Fruit fly (Drosophila melanogaster): ENCODE results near the gene vret.
A peak's percentile ranks its signal among the peaks of the same experiment; 100 is the strongest.

Gene vret

dm6 chr3R:22789106-22789505, 43.7 kb upstream of the vret start (continued):
- TF ChIP-seq TFAM (GFP tag; optimal IDR thresholded peaks at IDR 0.05) (no peak), CG9817 (tag; optimal IDR thresholded peaks at IDR 0.05) (no peak), sr (GFP tag; IDR thresholded peaks at IDR 0.05) (no peak), twi (tag; optimal IDR thresholded peaks at IDR 0.05) (peak; percentile 31), Neu2 (GFP tag; optimal IDR thresholded peaks at IDR 0.05; ENCODE audit: borderline replicate concordance) (no peak), D19A (tag; optimal IDR thresholded peaks at IDR 0.05) (no peak), CG5180 (GFP tag; optimal IDR thresholded peaks at IDR 0.05) (no peak), gcm2 (GFP tag; optimal IDR thresholded peaks at IDR 0.05) (no peak), sd (tag; optimal IDR thresholded peaks at IDR 0.05) (no peak), hth (optimal IDR thresholded peaks at IDR 0.05) (no peak), CTCF (GFP tag; optimal IDR thresholded peaks at IDR 0.05) (no peak), croc (GFP tag; conservative IDR thresholded peaks at IDR 0.05) (no peak), Ets97D (GFP tag; optimal IDR thresholded peaks at IDR 0.05) (no peak), CG6683 (GFP tag; optimal IDR thresholded peaks at IDR 0.05) (no peak), CG15479 (GFP tag; optimal IDR thresholded peaks at IDR 0.05) (peak; percentile 71), CG1792 (GFP tag; optimal IDR thresholded peaks at IDR 0.05) (no peak), mirr (GFP tag; optimal IDR thresholded peaks at IDR 0.05) (no peak), dmrt11E (tag; optimal IDR thresholded peaks at IDR 0.05) (no peak), pfk (GFP tag; optimal IDR thresholded peaks at IDR 0.05) (no peak)

DNA sequence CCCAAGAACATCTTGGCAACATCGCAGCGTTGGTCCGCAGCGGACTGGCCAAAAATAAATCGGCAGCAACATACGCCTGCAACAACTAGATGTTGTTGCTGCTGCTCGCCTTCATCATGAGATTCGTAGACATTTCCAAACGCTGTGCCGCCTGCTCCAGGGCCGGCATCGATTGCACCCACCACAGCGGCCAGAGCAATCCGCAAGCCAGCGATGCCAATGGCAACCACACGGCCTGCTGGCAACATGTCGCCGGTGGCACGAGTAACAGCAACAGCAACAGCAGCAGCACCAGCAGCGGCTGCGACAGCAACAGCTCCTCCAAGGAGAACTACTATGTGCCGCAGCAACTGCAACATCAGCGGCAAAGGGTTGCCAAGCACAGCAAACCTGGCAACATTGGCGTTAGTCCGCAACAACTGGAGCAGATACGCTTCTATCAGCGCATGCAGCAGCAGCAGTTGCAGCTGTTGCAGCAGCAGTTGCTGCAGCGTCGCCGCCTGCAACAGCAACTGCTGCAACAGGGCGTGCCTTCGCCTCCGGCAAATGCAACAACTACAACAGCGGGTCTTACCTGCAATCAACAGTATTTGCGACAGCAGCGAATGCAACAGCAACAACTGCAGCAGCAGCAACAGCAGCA, 39.4 kb upstream of the vret start:
- 0 out of 2 replicates have a peak, but pooled peaks have one; percentile 5 for TF ChIP-seq CG6272 (GFP tag; IDR thresholded peaks at IDR 0.05)
- no peak for TF ChIP-seq kah (GFP tag; optimal IDR thresholded peaks at IDR 0.05)
- 0 out of 3 replicates have a peak, but pooled peaks have one; percentile 15 for TF ChIP-seq z (GFP tag; IDR thresholded peaks at IDR 0.05)
- 0 out of 3 replicates have a peak, but pooled peaks have one; percentile 14 for TF ChIP-seq mld (GFP tag; IDR thresholded peaks at IDR 0.05; ENCODE audit: partially characterized antibody)
- TF ChIP-seq Ravus (GFP tag; IDR thresholded peaks at IDR 0.05) = no peak
- 0 out of 3 replicates have a peak, but pooled peaks have one; percentile 16 for TF ChIP-seq Dbx (GFP tag; IDR thresholded peaks at IDR 0.05)
- no peak for TF ChIP-seq CG8478 (optimal IDR thresholded peaks at IDR 0.05)
- peak; percentile 93 for TF ChIP-seq CG11504 (tag; optimal IDR thresholded peaks at IDR 0.05)
- no peak for TF ChIP-seq CG8089 (GFP tag; optimal IDR thresholded peaks at IDR 0.05)
- TF ChIP-seq hb (GFP tag; IDR thresholded peaks at IDR 0.05; ENCODE audit: partially characterized antibody) = peak; percentile 56; the same call in 1 of the 3 replicates
- TF ChIP-seq CG31388 (GFP tag; optimal IDR thresholded peaks at IDR 0.05) = no peak
- TF ChIP-seq CG2199 (GFP tag; IDR thresholded peaks at IDR 0.05) = 0 out of 3 replicates have a peak, but pooled peaks have one; percentile 17

- TF ChIP-seq gro (GFP tag; optimal IDR thresholded peaks at IDR 0.05) (no peak), CG11504 (tag; optimal IDR thresholded peaks at IDR 0.05) (peak; percentile 59), trh (GFP tag; optimal IDR thresholded peaks at IDR 0.05) (no peak), onecut (GFP tag; IDR thresholded peaks at IDR 0.05) (peak; percentile 53), hb (GFP tag; IDR thresholded peaks at IDR 0.05; ENCODE audit: partially characterized antibody) (no peak), HLH3B (GFP tag; IDR thresholded peaks at IDR 0.05) (no peak; the same call in 1 of the 2 replicates), Rfx (GFP tag; IDR thresholded peaks at IDR 0.05) (peak; percentile 29; the same call in 1 of the 2 replicates), vfl (GFP tag; optimal IDR thresholded peaks at IDR 0.05) (no peak), vnd (GFP tag; IDR thresholded peaks at IDR 0.05; ENCODE audit: partially characterized antibody) (no peak), Aef1 (GFP tag; IDR thresholded peaks at IDR 0.05) (no peak), CG9609 (GFP tag; optimal IDR thresholded peaks at IDR 0.05) (no peak), Oli (tag; optimal IDR thresholded peaks at IDR 0.05) (no peak), CG12659 (GFP tag; optimal IDR thresholded peaks at IDR 0.05) (peak; percentile 5), CG6813 (GFP tag; optimal IDR thresholded peaks at IDR 0.05) (no peak), CG10147 (GFP tag; optimal IDR thresholded peaks at IDR 0.05) (peak; percentile 49), cg (GFP tag; optimal IDR thresholded peaks at IDR 0.05) (peak; percentile 85), Dref (GFP tag; IDR thresholded peaks at IDR 0.05) (no peak), CG10267 (tag; optimal IDR thresholded peaks at IDR 0.05) (no peak), Lhr (GFP tag; optimal IDR thresholded peaks at IDR 0.05) (no peak), fd64A (GFP tag; optimal IDR thresholded peaks at IDR 0.05) (no peak), twi (tag; optimal IDR thresholded peaks at IDR 0.05) (peak; percentile 14)
These were observed 36.0 kb upstream of the vret start for dm6 chr3R:22781412-22781811.

All from whole organism, embryonic.